Fruit fly (Drosophila melanogaster): ENCODE results near the gene CG18273.
A peak's percentile ranks its signal among the peaks of the same experiment; 100 is the strongest.

CG18273 gene

dm6 chrX:499589-500041, 12.2 kb upstream of the CG18273 start (continued):
- TF ChIP-seq ATbp (GFP tag; optimal IDR thresholded peaks at IDR 0.05) (peak; percentile 85), toy (GFP tag; IDR thresholded peaks at IDR 0.05) (no peak; the same call in 1 of the 2 replicates), MBD-R2 (GFP tag; IDR thresholded peaks at IDR 0.05) (peak; percentile 51; the same call in 1 of the 2 replicates), yki (optimal IDR thresholded peaks at IDR 0.05) (no peak), nmo (GFP tag; optimal IDR thresholded peaks at IDR 0.05) (peak; percentile 79), CG7745 (tag; optimal IDR thresholded peaks at IDR 0.05) (no peak), gcm (GFP tag; optimal IDR thresholded peaks at IDR 0.05) (peak; percentile 82), bigmax (GFP tag; optimal IDR thresholded peaks at IDR 0.05) (peak; percentile 25), row (GFP tag; IDR thresholded peaks at IDR 0.05) (peak; percentile 96), Ssrp (tag; optimal IDR thresholded peaks at IDR 0.05) (peak; percentile 55), ttk (GFP tag; IDR thresholded peaks at IDR 0.05) (peak; percentile 35; the same call in 1 of the 2 replicates), D19B (GFP tag; optimal IDR thresholded peaks at IDR 0.05) (peak; percentile 77), gsb-n (tag; optimal IDR thresholded peaks at IDR 0.05) (peak; percentile 61), Atf3 (GFP tag; optimal IDR thresholded peaks at IDR 0.05) (no peak), CG18476 (GFP tag; optimal IDR thresholded peaks at IDR 0.05) (peak; percentile 78), Rfx (GFP tag; IDR thresholded peaks at IDR 0.05) (peak; percentile 85), kah (GFP tag; optimal IDR thresholded peaks at IDR 0.05) (peak; percentile 62), CkIIα-i1 (GFP tag; IDR thresholded peaks at IDR 0.05) (no peak), p53 (GFP tag; optimal IDR thresholded peaks at IDR 0.05) (peak; percentile 54), Tbp (GFP tag; optimal IDR thresholded peaks at IDR 0.05) (no peak), CG2712 (tag; optimal IDR thresholded peaks at IDR 0.05) (peak; percentile 73), CG12071 (GFP tag; optimal IDR thresholded peaks at IDR 0.05) (peak; percentile 86), CG10274 (GFP tag; optimal IDR thresholded peaks at IDR 0.05) (peak; percentile 73), CG7987 (GFP tag; optimal IDR thresholded peaks at IDR 0.05) (peak; percentile 68), insv (GFP tag; optimal IDR thresholded peaks at IDR 0.05) (peak in 1 of 2 experiments; percentile 23), tup (GFP tag; optimal IDR thresholded peaks at IDR 0.05) (peak; percentile 61), sr (GFP tag; IDR thresholded peaks at IDR 0.05) (no peak), ro (GFP tag; IDR thresholded peaks at IDR 0.05) (no peak), eyg (GFP tag; optimal IDR thresholded peaks at IDR 0.05) (peak; percentile 64), CG13424 (tag; optimal IDR thresholded peaks at IDR 0.05) (peak; percentile 84), z (GFP tag; IDR thresholded peaks at IDR 0.05) (no peak), gcm2 (GFP tag; optimal IDR thresholded peaks at IDR 0.05) (no peak), exex (tag; optimal IDR thresholded peaks at IDR 0.05) (peak; percentile 69), CG32767 (GFP tag; IDR thresholded peaks at IDR 0.05) (peak; percentile 63; the same call in 1 of the 2 replicates), seq (GFP tag; IDR thresholded peaks at IDR 0.05) (peak; percentile 76), CG30020 (tag; optimal IDR thresholded peaks at IDR 0.05) (no peak), sqz (GFP tag; optimal IDR thresholded peaks at IDR 0.05) (peak; percentile 64), CG9932 (GFP tag; IDR thresholded peaks at IDR 0.05) (peak; percentile 67), stwl (tag; optimal IDR thresholded peaks at IDR 0.05) (no peak), Sox100B (GFP tag; optimal IDR thresholded peaks at IDR 0.05) (peak; percentile 86), CG2199 (GFP tag; IDR thresholded peaks at IDR 0.05) (no peak), CG17359 (tag; optimal IDR thresholded peaks at IDR 0.05) (peak; percentile 80), ewg (GFP tag; optimal IDR thresholded peaks at IDR 0.05) (peak; percentile 67), CG30431 (GFP tag; optimal IDR thresholded peaks at IDR 0.05) (peak; percentile 29), Scr (GFP tag; IDR thresholded peaks at IDR 0.05; ENCODE audit: partially characterized antibody) (no peak), CG10147 (GFP tag; optimal IDR thresholded peaks at IDR 0.05) (peak; percentile 88), CG6689 (GFP tag; IDR thresholded peaks at IDR 0.05) (peak; percentile 62), Chrac-16 (GFP tag; optimal IDR thresholded peaks at IDR 0.05) (peak; percentile 51), her (GFP tag; optimal IDR thresholded peaks at IDR 0.05) (peak; percentile 71), CG11456 (GFP tag; IDR thresholded peaks at IDR 0.05) (peak; percentile 62; the same call in 1 of the 3 replicates), Antp (GFP tag; optimal IDR thresholded peaks at IDR 0.05) (peak; percentile 67)

Measured in whole organism, embryonic.